Worm (Caenorhabditis elegans) whole organism, mixed stage, embryonic: ENCODE measurements around the gene col-8.

Source experiments
- M03D4.4 ChIP-seq: sonication (generic microtip); optimal IDR thresholded peaks from 2 replicates; lab custom pipeline; 2017; ENCODE audit warnings: mild to moderate bottlenecking, missing genetic modification characterization, missing compliant biosample characterization
- bed-3 ChIP-seq: fragments of 200-800 bp; sonication (Bioruptor generic); optimal IDR thresholded peaks from 3 replicates; lab custom pipeline; 2018; ENCODE audit warnings: mild to moderate bottlenecking, missing genetic modification characterization, moderate library complexity, missing compliant biosample characterization
- blmp-1 ChIP-seq: fragments of 150-350 bp; optimal IDR thresholded peaks from 2 replicates; lab custom pipeline; 2014; ENCODE audit warnings: missing biosample characterization, missing genetic modification characterization
- ceh-43 ChIP-seq: fragments of 200-800 bp; sonication (Bioruptor generic); optimal IDR thresholded peaks from 2 replicates; lab custom pipeline; 2018; ENCODE audit warnings: mild to moderate bottlenecking, missing genetic modification characterization, moderate library complexity, missing compliant biosample characterization
- ceh-83 ChIP-seq: fragments of 200-800 bp; sonication (Bioruptor generic); optimal IDR thresholded peaks from 2 replicates; lab custom pipeline; 2018; ENCODE audit warnings: mild to moderate bottlenecking, missing genetic modification characterization, missing compliant biosample characterization
- ces-1 ChIP-seq: fragments of 150-350 bp; optimal IDR thresholded peaks from 2 replicates; lab custom pipeline; 2014; ENCODE audit warnings: missing biosample characterization, missing genetic modification reagents, missing genetic modification characterization
- cnd-1 ChIP-seq: fragments of 200-800 bp; sonication (Bioruptor generic); optimal IDR thresholded peaks from 2 replicates; lab custom pipeline; 2018; ENCODE audit warnings: mild to moderate bottlenecking, missing genetic modification characterization, missing compliant biosample characterization
- drap-1 ChIP-seq: fragments of 200-800 bp; sonication (Bioruptor generic); optimal IDR thresholded peaks from 3 replicates; lab custom pipeline; 2018; ENCODE audit warnings: mild to moderate bottlenecking, missing genetic modification characterization, missing compliant biosample characterization
- elt-3 ChIP-seq: fragments of 150-350 bp; optimal IDR thresholded peaks from 2 replicates; lab custom pipeline; 2014; ENCODE audit warnings: missing biosample characterization, missing genetic modification characterization
- flh-1 ChIP-seq: fragments of 200-800 bp; sonication (Bioruptor generic); optimal IDR thresholded peaks from 2 replicates; lab custom pipeline; 2018; ENCODE audit warnings: mild to moderate bottlenecking, missing genetic modification characterization, moderate library complexity, missing compliant biosample characterization
- ham-2 ChIP-seq: fragments of 200-800 bp; sonication (Bioruptor generic); optimal IDR thresholded peaks from 2 replicates; lab custom pipeline; 2018; ENCODE audit warnings: mild to moderate bottlenecking, missing genetic modification characterization, missing compliant biosample characterization
- hlh-1 ChIP-seq: fragments of 150-350 bp; optimal IDR thresholded peaks from 2 replicates; lab custom pipeline; 2014; ENCODE audit warnings: missing biosample characterization, missing genetic modification reagents, missing genetic modification characterization
- lin-13 ChIP-seq: fragments of 150-350 bp; optimal IDR thresholded peaks from 2 replicates; lab custom pipeline; 2014; ENCODE audit warnings: missing biosample characterization, missing genetic modification characterization
- lsy-2 ChIP-seq: fragments of 150-350 bp; optimal IDR thresholded peaks from 2 replicates; lab custom pipeline; 2014; ENCODE audit warnings: missing biosample characterization, missing genetic modification characterization
- mab-5 ChIP-seq: fragments of 150-350 bp; optimal IDR thresholded peaks from 2 replicates; lab custom pipeline; 2014; ENCODE audit warnings: missing biosample characterization, missing genetic modification characterization
- mls-2 ChIP-seq: sonication (generic microtip); optimal IDR thresholded peaks from 2 replicates; lab custom pipeline; 2016; ENCODE audit warnings: mild to moderate bottlenecking, missing genetic modification characterization, moderate library complexity, missing compliant biosample characterization
- nhr-12 ChIP-seq: fragments of 150-350 bp; optimal IDR thresholded peaks from 2 replicates; lab custom pipeline; 2014; ENCODE audit warnings: missing biosample characterization, missing genetic modification characterization
- nhr-237 ChIP-seq: fragments of 150-350 bp; optimal IDR thresholded peaks from 2 replicates; lab custom pipeline; 2014; ENCODE audit warnings: missing biosample characterization, missing genetic modification characterization
- pha-4 ChIP-seq: fragments of 150-350 bp; optimal IDR thresholded peaks from 2 replicates; lab custom pipeline; 2018; ENCODE audit warnings: missing biosample characterization, missing genetic modification reagents, missing genetic modification characterization
- sem-2 ChIP-seq: fragments of 200-800 bp; sonication (Bioruptor generic); optimal IDR thresholded peaks from 2 replicates; lab custom pipeline; 2018; ENCODE audit warnings: mild to moderate bottlenecking, missing genetic modification characterization, missing compliant biosample characterization
- snpc-4 ChIP-seq: fragments of 150-350 bp; optimal IDR thresholded peaks from 2 replicates; lab custom pipeline; 2014; ENCODE audit warnings: missing biosample characterization, missing genetic modification characterization
- sptf-1 ChIP-seq: sonication (generic microtip); optimal IDR thresholded peaks from 2 replicates; lab custom pipeline; 2017; ENCODE audit warnings: mild to moderate bottlenecking, missing genetic modification characterization, moderate library complexity, missing compliant biosample characterization
- tbx-8 ChIP-seq: fragments of 200-800 bp; sonication (Bioruptor generic); optimal IDR thresholded peaks from 2 replicates; lab custom pipeline; 2018; ENCODE audit warnings: mild to moderate bottlenecking, missing genetic modification characterization, moderate library complexity, missing compliant biosample characterization
- unc-120 ChIP-seq: sonication (generic microtip); optimal IDR thresholded peaks from 2 replicates; lab custom pipeline; 2017; ENCODE audit warnings: missing genetic modification characterization, missing compliant biosample characterization; ENCODE audit not compliant: poor library complexity, severe bottlenecking
- unc-39 ChIP-seq: fragments of 150-350 bp; optimal IDR thresholded peaks from 2 replicates; lab custom pipeline; 2014; ENCODE audit warnings: missing biosample characterization, missing genetic modification characterization
- zip-8 ChIP-seq: fragments of 150-350 bp; optimal IDR thresholded peaks from 2 replicates; lab custom pipeline; 2014; ENCODE audit warnings: missing biosample characterization, missing genetic modification characterization
- ztf-11 ChIP-seq: fragments of 150-350 bp; optimal IDR thresholded peaks from 2 replicates; lab custom pipeline; 2014; ENCODE audit warnings: missing biosample characterization, missing genetic modification characterization

Gene col-8

ce11 chrIII:7045643-7046042 lies 25.2 kb upstream of the col-8 start, which contains the start of gene R01H2.7:
R01H2.7 (minus strand) TSS chrIII:7045743.
- no peak for TF ChIP-seq unc-120 (tag; lab: Kevin White, UChicago)
- TF ChIP-seq ham-2 (GFP tag; lab: Kevin White, UChicago) = no peak
- TF ChIP-seq snpc-4 (tag; lab: Kevin White, UChicago) = no peak
- TF ChIP-seq hlh-1 (tag; lab: Kevin White, UChicago) = no peak

DNA sequence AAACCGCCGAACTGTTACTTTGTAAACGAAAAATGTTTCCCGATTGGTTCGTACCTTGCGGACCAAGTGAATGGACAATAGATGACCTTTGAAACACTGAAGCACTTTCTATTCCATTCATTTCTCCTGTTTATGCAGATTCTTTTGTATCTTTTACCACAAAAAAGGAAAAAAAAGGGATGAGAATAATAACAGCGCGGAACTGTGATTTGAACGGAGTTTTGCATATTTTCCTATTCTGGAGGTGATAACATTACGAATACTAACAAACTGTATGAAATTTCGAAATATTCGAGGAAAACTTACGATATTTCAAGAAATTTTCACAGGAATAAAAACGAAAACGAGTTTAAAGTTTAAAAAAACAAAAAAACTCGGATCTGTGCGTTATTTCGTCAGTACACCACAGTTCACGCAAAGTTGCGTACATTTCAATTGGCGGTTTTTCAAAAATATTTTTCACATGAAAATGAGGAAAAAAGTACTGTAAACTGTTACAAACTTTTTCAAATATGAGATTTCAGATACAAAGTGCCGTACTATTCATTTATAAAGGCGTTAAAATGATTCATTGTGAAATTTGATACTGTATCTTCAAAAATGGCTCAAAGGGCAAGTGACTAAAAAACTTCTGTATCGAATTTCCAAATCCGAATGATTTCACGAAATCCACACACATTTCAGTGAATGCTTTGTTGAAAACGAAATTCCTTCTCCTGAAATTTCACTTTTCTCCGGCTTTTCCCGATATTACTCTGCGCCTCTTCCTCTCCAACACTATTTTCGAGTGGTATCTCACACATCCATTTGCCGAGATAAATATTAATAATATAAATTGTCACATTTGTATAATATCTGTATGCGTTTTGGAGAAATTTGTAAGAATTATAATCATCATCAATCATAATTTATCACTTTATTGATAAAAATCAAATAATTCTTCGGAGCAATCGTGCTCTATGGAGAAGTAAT lies 14.1 kb upstream of the col-8 start:
- TF ChIP-seq snpc-4 (tag; lab: Kevin White, UChicago) (no peak), lin-13 (tag; lab: Kevin White, UChicago) (no peak), blmp-1 (peak; percentile 80), elt-3 (no peak), mab-5 (tag; lab: Kevin White, UChicago) (no peak)

ce11 chrIII:7032070-7032469 lies 11.7 kb upstream of the col-8 start:
- TF ChIP-seq hlh-1 (tag; lab: Kevin White, UChicago) (peak; percentile 31), zip-8 (tag; lab: Kevin White, UChicago) (no peak), unc-39 (tag; lab: Kevin White, UChicago) (no peak), cnd-1 (tag; lab: Kevin White, UChicago) (no peak)

DNA sequence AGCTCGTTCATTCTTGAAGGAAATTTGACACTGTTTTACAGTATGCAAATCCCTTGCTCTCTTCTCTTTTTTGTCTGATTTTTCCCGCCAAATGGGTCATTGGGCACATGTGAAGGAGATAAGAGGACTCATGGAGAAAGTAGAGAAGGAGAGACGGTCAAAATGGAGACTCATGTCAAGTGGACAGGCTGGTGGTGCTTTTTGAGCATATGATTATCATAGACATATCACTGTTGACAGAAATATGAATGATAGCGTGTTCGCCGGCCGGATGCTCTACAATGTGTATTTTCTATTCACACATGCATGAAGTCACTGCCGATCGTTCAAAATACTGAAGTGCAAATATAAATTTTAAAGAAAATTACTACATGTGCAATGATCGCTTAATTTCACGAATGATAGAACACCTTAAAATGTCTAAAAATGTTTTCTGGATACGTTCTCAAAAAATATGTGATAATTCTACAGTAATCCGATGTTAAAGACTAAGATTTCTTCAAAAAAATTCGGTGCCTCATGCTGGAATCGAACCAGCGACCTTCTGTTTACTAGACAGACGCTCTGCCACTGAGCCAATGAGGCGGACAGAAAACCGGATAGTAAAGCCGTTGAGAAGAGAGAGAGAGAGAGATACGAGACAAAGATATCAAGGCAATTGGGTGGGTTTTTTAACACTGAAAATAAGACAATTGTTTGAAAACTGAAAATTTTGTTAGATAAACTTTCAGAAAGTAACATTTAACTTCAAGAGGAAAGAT lies 9.8 kb upstream of the col-8 start:
- peak; percentile 71 for TF ChIP-seq ceh-83
- TF ChIP-seq tbx-8 (GFP tag; lab: Kevin White, UChicago) = no peak
- TF ChIP-seq ces-1 (GFP tag; lab: Kevin White, UChicago) = no peak
- TF ChIP-seq pha-4 (tag; lab: Kevin White, UChicago) = no peak
- peak; percentile 75 for TF ChIP-seq cnd-1 (tag; lab: Kevin White, UChicago)
- no peak for TF ChIP-seq lin-13 (tag; lab: Kevin White, UChicago)
- TF ChIP-seq M03D4.4 (tag; lab: Kevin White, UChicago) = peak; percentile 71
- TF ChIP-seq mls-2 (tag; lab: Kevin White, UChicago) = peak; percentile 49
- TF ChIP-seq snpc-4 (tag; lab: Kevin White, UChicago) = no peak
- TF ChIP-seq sem-2 (GFP tag; lab: Kevin White, UChicago) = peak; percentile 61
- no peak for TF ChIP-seq elt-3
- TF ChIP-seq ceh-43 (GFP tag; lab: Kevin White, UChicago) = peak; percentile 38
- TF ChIP-seq sptf-1 (tag; lab: Kevin White, UChicago) = peak; percentile 75
- peak; percentile 34 for TF ChIP-seq drap-1 (GFP tag; lab: Kevin White, UChicago)
- peak; percentile 10 for TF ChIP-seq lsy-2 (tag; lab: Kevin White, UChicago)
- TF ChIP-seq unc-120 (tag; lab: Kevin White, UChicago) = peak; percentile 45
- no peak for TF ChIP-seq ham-2 (GFP tag; lab: Kevin White, UChicago)
- TF ChIP-seq bed-3 = peak; percentile 33

- TF ChIP-seq ham-2 (GFP tag; lab: Kevin White, UChicago) = no peak
Measured at ce11 chrIII:7029105-7029504, 8.7 kb upstream of the col-8 start, which contains the start of gene cyk-1. cyk-1 (minus strand) TSS chrIII:7029205.

ce11 chrIII:7025839-7026238 lies 5.4 kb upstream of the col-8 start:
- TF ChIP-seq ceh-83 = no peak
- no peak for TF ChIP-seq ces-1 (GFP tag; lab: Kevin White, UChicago)
- no peak for TF ChIP-seq ztf-11 (tag; lab: Kevin White, UChicago)
- no peak for TF ChIP-seq M03D4.4 (tag; lab: Kevin White, UChicago)
- no peak for TF ChIP-seq snpc-4 (tag; lab: Kevin White, UChicago)
- TF ChIP-seq flh-1 (GFP tag; lab: Kevin White, UChicago) = no peak
- no peak for TF ChIP-seq unc-39 (tag; lab: Kevin White, UChicago)
- TF ChIP-seq sem-2 (GFP tag; lab: Kevin White, UChicago) = no peak
- no peak for TF ChIP-seq ceh-43 (GFP tag; lab: Kevin White, UChicago)
- no peak for TF ChIP-seq mab-5 (tag; lab: Kevin White, UChicago)
- TF ChIP-seq tbx-8 (GFP tag; lab: Kevin White, UChicago) = no peak
- TF ChIP-seq nhr-237 (tag; lab: Kevin White, UChicago) = no peak
- TF ChIP-seq zip-8 (tag; lab: Kevin White, UChicago) = no peak
- no peak for TF ChIP-seq nhr-12 (tag; lab: Kevin White, UChicago)
